Worm (Caenorhabditis elegans): Measurements from ENCODE around the gene E02H1.1.

The E02H1.1 gene

DNA sequence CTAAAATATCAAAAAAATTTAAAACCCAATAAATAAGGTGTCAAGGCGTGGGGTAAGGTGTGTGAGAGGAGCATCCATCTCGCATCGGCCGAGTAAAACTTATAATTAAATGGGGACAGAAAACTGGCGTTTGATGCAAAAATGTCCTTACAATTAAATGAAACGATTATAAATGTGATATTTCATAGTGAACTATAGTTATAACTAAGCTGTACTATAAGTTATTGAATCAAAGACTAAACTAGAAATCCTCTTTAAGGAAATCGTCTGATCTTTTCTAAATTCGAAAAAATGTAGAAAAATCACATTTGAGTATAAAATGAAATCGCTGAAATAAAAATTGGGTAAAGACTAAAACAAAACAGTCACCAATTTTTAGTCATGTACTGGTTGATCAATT, 40.2 kb downstream of the E02H1.1 start, which contains the start of gene sra-6:
sra-6 (minus strand) TSS at position 101 of the 400 bp plus-strand sequence.
- TF ChIP-seq ces-1 (GFP tag; optimal IDR thresholded peaks at IDR 0.05) (no peak), snpc-4 (tag; optimal IDR thresholded peaks at IDR 0.05) (no peak), nhr-12 (tag; optimal IDR thresholded peaks at IDR 0.05) (no peak), lsy-2 (tag; optimal IDR thresholded peaks at IDR 0.05) (no peak)

ce11 chrII:9544386-9544785, 46.6 kb downstream of the E02H1.1 start, which contains the start of gene sra-7:
Gene sra-7 (plus strand): TSS chrII:9544686.
- TF ChIP-seq lin-32 (GFP tag; optimal IDR thresholded peaks at IDR 0.05) (no peak), nhr-76 (tag; optimal IDR thresholded peaks at IDR 0.05) (no peak)

DNA sequence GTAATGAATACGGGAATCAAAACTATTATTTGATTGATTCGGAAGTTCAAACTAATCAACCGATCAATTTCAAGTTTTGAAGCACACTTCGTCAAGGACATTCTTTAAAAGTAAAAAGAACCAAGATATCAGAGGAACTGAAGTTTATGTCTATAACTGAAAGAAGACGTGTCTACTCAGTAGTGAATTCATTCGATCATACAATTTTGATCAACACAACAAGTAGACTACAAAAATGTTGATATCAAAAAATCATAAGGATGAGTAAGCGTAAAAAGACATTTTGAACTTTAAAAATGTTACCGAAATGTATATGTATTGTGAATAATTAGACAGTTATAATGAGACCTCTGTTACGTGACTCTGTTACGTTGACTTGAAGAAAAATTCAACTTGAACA, 48.2 kb downstream of the E02H1.1 start, which contains the start of gene sra-4:
sra-4 (minus strand) TSS at position 101 of the 400 bp plus-strand sequence.
- no peak for TF ChIP-seq cnd-1 (tag; optimal IDR thresholded peaks at IDR 0.05)

DNA sequence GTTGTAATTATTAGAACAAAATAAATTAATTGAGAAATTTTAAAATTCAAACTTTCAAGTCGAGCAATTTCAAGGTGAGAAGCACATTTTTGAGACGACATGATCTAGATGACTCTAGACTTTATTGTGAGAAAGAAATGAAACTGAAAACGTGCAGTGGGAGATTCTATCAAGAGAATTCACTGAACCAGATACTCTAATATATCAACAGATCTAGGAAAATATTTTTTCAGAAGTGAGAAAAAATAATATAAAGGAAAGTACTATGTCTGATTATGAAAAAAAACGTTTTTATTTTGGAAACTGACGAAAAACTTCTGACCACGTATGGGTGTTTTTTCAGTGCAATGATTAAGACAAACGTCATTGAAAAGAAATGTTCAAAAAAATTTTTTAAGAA, 50.2 kb downstream of the E02H1.1 start, which contains the start of gene sra-3:
sra-3 (minus strand) TSS at position 101 of the 400 bp plus-strand sequence.
- TF ChIP-seq nhr-2 (tag; optimal IDR thresholded peaks at IDR 0.05), result no peak
- TF ChIP-seq ces-1 (GFP tag; optimal IDR thresholded peaks at IDR 0.05), result no peak
- no peak for TF ChIP-seq ceh-39 (tag; optimal IDR thresholded peaks at IDR 0.05)
- TF ChIP-seq nhr-237 (tag; optimal IDR thresholded peaks at IDR 0.05), result no peak
- TF ChIP-seq flh-1 (GFP tag; optimal IDR thresholded peaks at IDR 0.05), result no peak
- TF ChIP-seq mls-2 (tag; optimal IDR thresholded peaks at IDR 0.05), result no peak
- no peak for TF ChIP-seq M03D4.4 (tag; optimal IDR thresholded peaks at IDR 0.05)
- no peak for TF ChIP-seq pha-4 (tag; optimal IDR thresholded peaks at IDR 0.05)
- TF ChIP-seq mep-1 (tag; optimal IDR thresholded peaks at IDR 0.05), result no peak

Measured in whole organism, mixed stage, embryonic.